Worm (Caenorhabditis elegans) whole organism, L3 larva: Measurements from ENCODE around the gene F46F5.1.

Source experiments
- ama-1 ChIP-seq: fragments of 150-350 bp; optimal IDR thresholded peaks from 2 replicates; lab custom pipeline; 2018
- egl-27 ChIP-seq: sonication (generic microtip); optimal IDR thresholded peaks from 4 replicates; lab custom pipeline; 2017; ENCODE audit warnings: missing biosample characterization, missing genetic modification reagents, missing genetic modification characterization
- eor-1 ChIP-seq, 2 experiments: fragments of 150-350 bp; optimal IDR thresholded peaks; 2 replicates each; lab custom pipeline; 2014 to 2018; ENCODE audit warnings: missing biosample characterization in 2 of 2, missing genetic modification characterization in 2 of 2
- mml-1 ChIP-seq: fragments of 150-350 bp; sonication (generic microtip); optimal IDR thresholded peaks from 3 replicates; lab custom pipeline; 2014; ENCODE audit warnings: missing biosample characterization, missing genetic modification characterization
- nhr-76 ChIP-seq: fragments of 150-350 bp; sonication (generic microtip); optimal IDR thresholded peaks from 5 replicates; lab custom pipeline; 2014; ENCODE audit warnings: missing biosample characterization, missing genetic modification characterization
- snpc-4 ChIP-seq: fragments of 150-350 bp; optimal IDR thresholded peaks from 2 replicates; lab custom pipeline; 2014; ENCODE audit warnings: missing biosample characterization, missing genetic modification characterization
- unc-62 ChIP-seq: fragments of 150-350 bp; sonication (generic microtip); optimal IDR thresholded peaks from 4 replicates; lab custom pipeline; 2014; ENCODE audit warnings: missing biosample characterization, missing genetic modification reagents, missing genetic modification characterization
- ztf-11 ChIP-seq: fragments of 150-350 bp; optimal IDR thresholded peaks from 2 replicates; lab custom pipeline; 2014; ENCODE audit warnings: missing biosample characterization, missing genetic modification characterization

DNA sequence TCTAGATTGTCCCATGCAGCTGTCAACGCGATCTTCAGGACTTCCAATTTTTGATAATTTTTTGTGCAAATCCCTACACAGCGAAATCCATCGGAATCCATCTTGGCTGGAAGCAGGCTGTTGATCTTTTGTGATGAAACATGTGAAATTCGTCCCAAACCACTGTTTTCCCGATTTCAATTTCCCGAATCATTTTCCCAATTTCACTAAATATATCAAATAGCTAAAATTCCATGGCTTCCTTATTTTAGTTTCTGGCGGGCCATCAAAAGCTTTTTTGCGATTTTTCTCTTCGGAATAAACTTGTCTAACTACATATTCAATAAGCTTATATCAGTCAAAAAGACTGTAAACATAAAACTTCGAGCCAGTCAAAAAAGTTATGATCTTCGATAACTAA lies 29.8 kb upstream of the F46F5.1 start, which contains the start of gene F46F5.8:
- TF ChIP-seq unc-62 (GFP tag; lab: Kevin White, UChicago) (no peak), eor-1 (tag; optimal IDR thresholded peaks at IDR 0.05; lab: Kevin White, UChicago) (no peak), ama-1 (no peak), ztf-11 (tag; lab: Kevin White, UChicago) (no peak), nhr-76 (no peak), egl-27 (tag; lab: Kevin White, UChicago) (no peak), mml-1 (tag; lab: Kevin White, UChicago) (no peak), snpc-4 (no peak)
